Worm (Caenorhabditis elegans) whole organism, midembryonic: Measurements from ENCODE around the gene ZK1240.5.

Experiments
- cog-1 ChIP-seq: sonication (generic microtip); optimal IDR thresholded peaks from 2 replicates; lab custom pipeline; 2016; ENCODE audit warnings: missing genetic modification characterization, missing compliant biosample characterization
- flt-1 ChIP-seq: fragments of 200-800 bp; sonication (Bioruptor generic); IDR thresholded peaks from 2 replicates; pipeline ENCODE4 v1.3.6; 2022; ENCODE audit warnings: missing genetic modification characterization, missing compliant biosample characterization
- klf-2 ChIP-seq: fragments of 200-800 bp; sonication (Bioruptor generic); conservative IDR thresholded peaks from 2 replicates; pipeline ENCODE4 v1.3.6; 2022; ENCODE audit warnings: missing genetic modification reagents, missing genetic modification characterization, missing compliant biosample characterization

DNA sequence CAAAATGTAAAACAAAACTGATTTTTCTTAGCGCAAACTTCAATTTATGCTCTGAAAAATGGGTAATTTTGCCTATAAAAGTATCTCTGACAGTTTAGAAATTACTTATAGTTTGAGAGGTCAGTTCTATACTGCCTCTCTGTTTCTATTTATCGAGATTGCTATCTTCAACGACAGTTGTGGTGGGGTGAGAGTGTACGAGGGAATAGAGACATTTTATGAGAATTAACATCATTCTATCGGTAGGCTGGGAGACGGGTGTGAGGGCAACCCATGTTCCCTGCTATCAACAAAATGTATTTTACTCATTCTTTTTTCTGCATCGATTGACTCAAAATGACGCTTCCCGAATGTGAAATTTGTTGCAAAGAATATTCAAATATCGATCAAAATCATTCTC, 2.4 kb upstream of the ZK1240.5 start, which contains the start of gene ZK1240.3:
- TF ChIP-seq klf-2 (GFP tag; lab: Robert Waterston, UW) = no peak
- no peak for TF ChIP-seq flt-1 (GFP tag; lab: Robert Waterston, UW)
- no peak for TF ChIP-seq cog-1 (tag; lab: Kevin White, UChicago)
